Worm (Caenorhabditis elegans) whole organism, young adult: Measurements from ENCODE around the gene C56A3.6.

Experiments
- B0261.1 ChIP-seq: sonication (generic microtip); optimal IDR thresholded peaks from 2 replicates; lab custom pipeline; 2016; ENCODE audit warnings: mild to moderate bottlenecking, missing genetic modification characterization, moderate library complexity, missing compliant biosample characterization
- B0336.3 ChIP-seq: fragments of 200-800 bp; sonication (Bioruptor generic); IDR thresholded peaks from 2 replicates; pipeline ENCODE4 v1.3.6; 2022; ENCODE audit warnings: missing genetic modification characterization, missing compliant biosample characterization
- C17E4.6 ChIP-seq: fragments of 200-800 bp; sonication (Bioruptor generic); IDR thresholded peaks from 2 replicates; pipeline ENCODE4 v1.3.6; 2022; ENCODE audit warnings: missing genetic modification reagents, missing genetic modification characterization, missing compliant biosample characterization
- F22D6.2 ChIP-seq: sonication (generic microtip); optimal IDR thresholded peaks from 2 replicates; lab custom pipeline; 2016; ENCODE audit warnings: mild to moderate bottlenecking, missing genetic modification characterization, missing compliant biosample characterization
- F37B4.10 ChIP-seq: fragments of 200-800 bp; sonication (Bioruptor generic); IDR thresholded peaks from 2 replicates; pipeline ENCODE4 v1.3.6; 2022; ENCODE audit warnings: missing genetic modification characterization, missing compliant biosample characterization
- T07F8.4 ChIP-seq: sonication (generic microtip); optimal IDR thresholded peaks from 2 replicates; lab custom pipeline; 2016; ENCODE audit warnings: mild to moderate bottlenecking, missing genetic modification characterization, moderate library complexity, missing compliant biosample characterization
- Y56A3A.18 ChIP-seq: fragments of 200-800 bp; sonication (Bioruptor generic); IDR thresholded peaks from 2 replicates; pipeline ENCODE4 v1.3.6; 2022; ENCODE audit warnings: missing genetic modification reagents, missing genetic modification characterization, missing compliant biosample characterization
- Y79H2A.3 ChIP-seq: fragments of 200-800 bp; sonication (Bioruptor generic); conservative IDR thresholded peaks from 2 replicates; pipeline ENCODE4 v1.3.6; 2022; ENCODE audit warnings: missing genetic modification reagents, missing genetic modification characterization, missing compliant biosample characterization
- ZK185.1 ChIP-seq: sonication (generic microtip); optimal IDR thresholded peaks from 2 replicates; lab custom pipeline; 2016; ENCODE audit warnings: mild to moderate bottlenecking, missing genetic modification characterization, missing compliant biosample characterization; ENCODE audit not compliant: poor library complexity, severe bottlenecking
- akir-1 ChIP-seq: fragments of 200-800 bp; sonication (Bioruptor generic); optimal IDR thresholded peaks from 2 replicates; lab custom pipeline; 2018; ENCODE audit warnings: mild to moderate bottlenecking, missing genetic modification characterization, moderate library complexity, missing compliant biosample characterization
- aptf-2 ChIP-seq: fragments of 200-800 bp; sonication (Bioruptor generic); conservative IDR thresholded peaks from 2 replicates; pipeline ENCODE4 v1.3.6; 2022; ENCODE audit warnings: missing genetic modification reagents, missing genetic modification characterization, missing compliant biosample characterization
- atf-7 ChIP-seq: sonication (generic microtip); optimal IDR thresholded peaks from 2 replicates; lab custom pipeline; 2017; ENCODE audit warnings: mild to moderate bottlenecking, missing genetic modification characterization, missing compliant biosample characterization
- attf-5 ChIP-seq: fragments of 200-800 bp; sonication (Bioruptor generic); optimal IDR thresholded peaks from 2 replicates; lab custom pipeline; 2018; ENCODE audit warnings: mild to moderate bottlenecking, missing genetic modification characterization, missing compliant biosample characterization
- ccch-3 ChIP-seq: fragments of 200-800 bp; sonication (Bioruptor generic); optimal IDR thresholded peaks from 2 replicates; lab custom pipeline; 2018; ENCODE audit warnings: mild to moderate bottlenecking, missing genetic modification characterization, missing compliant biosample characterization
- ceh-58 ChIP-seq: fragments of 200-800 bp; sonication (Bioruptor generic); IDR thresholded peaks from 2 replicates; pipeline ENCODE4 v1.3.6; 2022; ENCODE audit warnings: missing genetic modification characterization, missing compliant biosample characterization
- ceh-91 ChIP-seq: fragments of 200-800 bp; sonication (Bioruptor generic); IDR thresholded peaks from 2 replicates; pipeline ENCODE4 v1.3.6; 2022; ENCODE audit warnings: missing genetic modification reagents, missing genetic modification characterization, missing compliant biosample characterization
- chd-7 ChIP-seq: sonication (generic microtip); optimal IDR thresholded peaks from 2 replicates; lab custom pipeline; 2016; ENCODE audit warnings: mild to moderate bottlenecking, missing genetic modification characterization, moderate library complexity, missing compliant biosample characterization
- die-1 ChIP-seq: sonication (generic microtip); optimal IDR thresholded peaks from 2 replicates; lab custom pipeline; 2016; ENCODE audit warnings: missing genotype, mild to moderate bottlenecking, missing genetic modification characterization, missing compliant biosample characterization
- dox-1 ChIP-seq: fragments of 200-800 bp; sonication (Bioruptor generic); IDR thresholded peaks from 2 replicates; pipeline ENCODE4 v1.3.6; 2022; ENCODE audit warnings: missing genetic modification reagents, missing genetic modification characterization, missing compliant biosample characterization
- egrh-3 ChIP-seq: fragments of 200-800 bp; sonication (Bioruptor generic); IDR thresholded peaks from 2 replicates; pipeline ENCODE4 v1.3.6; 2022; ENCODE audit warnings: missing genetic modification reagents, missing genetic modification characterization, missing compliant biosample characterization
- ekl-4 ChIP-seq: fragments of 200-800 bp; sonication (Bioruptor generic); IDR thresholded peaks from 2 replicates; pipeline ENCODE4 v1.3.6; 2022; ENCODE audit warnings: missing genetic modification reagents, missing genetic modification characterization, missing compliant biosample characterization
- ets-4 ChIP-seq: fragments of 200-800 bp; sonication (Bioruptor generic); optimal IDR thresholded peaks from 2 replicates; lab custom pipeline; 2018; ENCODE audit warnings: mild to moderate bottlenecking, missing genetic modification characterization, missing compliant biosample characterization
- fkh-3 ChIP-seq: sonication (generic microtip); optimal IDR thresholded peaks from 2 replicates; lab custom pipeline; 2016; ENCODE audit warnings: mild to moderate bottlenecking, missing genetic modification characterization, missing compliant biosample characterization
- him-1 ChIP-seq: sonication (generic microtip); optimal IDR thresholded peaks from 2 replicates; lab custom pipeline; 2016; ENCODE audit warnings: missing genotype, missing genetic modification reagents, missing genetic modification characterization, missing compliant biosample characterization
- hlh-12 ChIP-seq: sonication (generic microtip); optimal IDR thresholded peaks from 2 replicates; lab custom pipeline; 2016; ENCODE audit warnings: missing genetic modification characterization, missing compliant biosample characterization
- hlh-26 ChIP-seq: fragments of 200-800 bp; sonication (Bioruptor generic); conservative IDR thresholded peaks from 2 replicates; pipeline ENCODE4 v1.3.6; 2022; ENCODE audit warnings: missing genetic modification reagents, missing genetic modification characterization, missing compliant biosample characterization
- hmg-20 ChIP-seq: fragments of 200-800 bp; sonication (Bioruptor generic); IDR thresholded peaks from 2 replicates; pipeline ENCODE4 v1.3.6; 2022; ENCODE audit warnings: missing genetic modification reagents, missing genetic modification characterization, missing compliant biosample characterization
- let-526 ChIP-seq: fragments of 200-800 bp; sonication (Bioruptor generic); IDR thresholded peaks from 2 replicates; pipeline ENCODE4 v1.3.6; 2022; ENCODE audit warnings: missing genetic modification reagents, missing genetic modification characterization, missing compliant biosample characterization
- lin-26 ChIP-seq: fragments of 200-800 bp; sonication (Bioruptor generic); IDR thresholded peaks from 2 replicates; pipeline ENCODE4 v1.3.6; 2022; ENCODE audit warnings: missing genetic modification reagents, missing genetic modification characterization, missing compliant biosample characterization
- lin-35 ChIP-seq, 3 experiments: fragments of 150-350 bp in 2 of 3; sonication (generic microtip) in 1 of 3; optimal IDR thresholded peaks; 2 replicates each; lab custom pipeline; 2014 to 2018; ENCODE audit warnings: missing biosample characterization in 3 of 3, missing genetic modification characterization in 3 of 3, missing genetic modification reagents in 3 of 3
- lir-1 ChIP-seq: fragments of 200-800 bp; sonication (Bioruptor generic); conservative IDR thresholded peaks from 2 replicates; pipeline ENCODE4 v1.3.6; 2022; ENCODE audit warnings: missing genetic modification reagents, missing genetic modification characterization, missing compliant biosample characterization
- lsl-1 ChIP-seq: fragments of 200-800 bp; sonication (Bioruptor generic); optimal IDR thresholded peaks from 2 replicates; lab custom pipeline; 2018; ENCODE audit warnings: mild to moderate bottlenecking, missing genetic modification characterization, moderate library complexity, missing compliant biosample characterization
- mes-4 ChIP-seq: sonication (generic microtip); optimal IDR thresholded peaks from 2 replicates; lab custom pipeline; 2016; ENCODE audit warnings: missing genotype, missing genetic modification characterization, missing compliant biosample characterization
- pha-4 ChIP-seq: fragments of 150-350 bp; sonication (generic microtip); optimal IDR thresholded peaks from 2 replicates; lab custom pipeline; 2014; ENCODE audit warnings: missing biosample characterization, missing genetic modification reagents, missing genetic modification characterization
- snpc-3.4 ChIP-seq: sonication (generic microtip); optimal IDR thresholded peaks from 2 replicates; lab custom pipeline; 2017; ENCODE audit warnings: missing genetic modification characterization, mild to moderate bottlenecking, missing compliant biosample characterization, antibody characterized with exemption, moderate library complexity, missing genotype, missing genetic modification reagents
- tbx-9 ChIP-seq: sonication (generic microtip); optimal IDR thresholded peaks from 2 replicates; lab custom pipeline; 2016; ENCODE audit warnings: borderline replicate concordance, missing genetic modification characterization, inconsistent platforms, missing compliant biosample characterization
- tlf-1 ChIP-seq: fragments of 200-800 bp; sonication (Bioruptor generic); optimal IDR thresholded peaks from 2 replicates; lab custom pipeline; 2018; ENCODE audit warnings: mild to moderate bottlenecking, missing genetic modification characterization, missing compliant biosample characterization
- unc-130 ChIP-seq: sonication (generic microtip); optimal IDR thresholded peaks from 2 replicates; lab custom pipeline; 2016; ENCODE audit warnings: missing genetic modification reagents, missing genetic modification characterization, missing compliant biosample characterization
- zfh-2 ChIP-seq: fragments of 200-800 bp; sonication (Bioruptor generic); conservative IDR thresholded peaks from 2 replicates; pipeline ENCODE4 v1.3.6; 2022; ENCODE audit warnings: missing genetic modification reagents, missing genetic modification characterization, missing compliant biosample characterization
- zim-3 ChIP-seq: sonication (generic microtip); optimal IDR thresholded peaks from 2 replicates; lab custom pipeline; 2017; ENCODE audit warnings: mild to moderate bottlenecking, missing genetic modification characterization, moderate library complexity, missing compliant biosample characterization

C56A3.6 gene

DNA sequence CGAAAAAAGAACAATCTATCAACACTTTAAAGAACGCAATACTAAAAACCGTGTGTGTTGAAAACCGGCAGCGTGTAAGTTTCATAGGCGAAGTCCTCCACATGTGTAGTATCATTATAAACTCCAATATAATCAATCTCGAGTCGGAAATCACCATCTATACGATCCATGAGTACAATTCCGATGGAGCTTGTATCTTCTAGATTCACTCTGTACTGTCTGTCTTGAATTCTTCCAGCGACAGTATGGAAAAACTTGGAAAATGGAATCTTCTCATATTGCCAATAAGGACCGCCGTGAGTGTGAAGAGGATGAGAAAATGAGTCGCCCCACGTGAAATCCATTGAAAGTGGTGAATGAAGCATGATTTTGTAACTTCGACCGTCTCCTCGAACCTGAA, 10.8 kb upstream of the C56A3.6 start (continued):
- TF ChIP-seq F37B4.10, result no peak
- peak; percentile 34 for TF ChIP-seq ets-4 (GFP tag; lab: Kevin White, UChicago)
- no peak for TF ChIP-seq hlh-26 (GFP tag; lab: Robert Waterston, UW)
- no peak for TF ChIP-seq ceh-58 (GFP tag; lab: Robert Waterston, UW)
- TF ChIP-seq tbx-9 (tag; lab: Kevin White, UChicago), result no peak
- peak; percentile 35 for TF ChIP-seq ZK185.1 (tag; lab: Kevin White, UChicago)
- TF ChIP-seq him-1 (tag; lab: Kevin White, UChicago), result no peak
- no peak for TF ChIP-seq mes-4 (tag; lab: Kevin White, UChicago)
- no peak for TF ChIP-seq akir-1 (GFP tag; lab: Kevin White, UChicago)
- no peak for TF ChIP-seq lin-35 (GFP tag; optimal IDR thresholded peaks at IDR 0.05; lab: Kevin White, UChicago)
- peak; percentile 47; the same call in 1 of the 2 replicates for TF ChIP-seq hmg-20 (GFP tag; lab: Robert Waterston, UW)
- no peak for TF ChIP-seq egrh-3 (GFP tag; lab: Robert Waterston, UW)
- 0 out of 2 replicates have a peak, but pooled peaks have one; percentile 11 for TF ChIP-seq let-526
- no peak for TF ChIP-seq unc-130 (GFP tag; lab: Kevin White, UChicago)
- TF ChIP-seq C17E4.6, result no peak
- peak; percentile 55 for TF ChIP-seq die-1 (tag; lab: Kevin White, UChicago)
- TF ChIP-seq Y56A3A.18 (GFP tag; lab: Robert Waterston, UW), result peak; percentile 86
- TF ChIP-seq zim-3 (tag; lab: Kevin White, UChicago), result no peak
- no peak for TF ChIP-seq Y79H2A.3 (GFP tag; lab: Robert Waterston, UW)
- TF ChIP-seq pha-4, result peak; percentile 50
- TF ChIP-seq ccch-3 (GFP tag; lab: Kevin White, UChicago), result no peak
- TF ChIP-seq lsl-1 (GFP tag; lab: Kevin White, UChicago), result no peak
- peak; percentile 65 for TF ChIP-seq chd-7 (tag; lab: Kevin White, UChicago)
- TF ChIP-seq snpc-3.4 (tag; lab: Kevin White, UChicago), result no peak
- peak; percentile 85 for TF ChIP-seq B0336.3
- no peak for TF ChIP-seq zfh-2 (GFP tag; lab: Robert Waterston, UW)
- TF ChIP-seq aptf-2 (GFP tag; lab: Robert Waterston, UW), result no peak
- no peak for TF ChIP-seq F22D6.2 (tag; lab: Kevin White, UChicago)
- TF ChIP-seq T07F8.4 (tag; lab: Kevin White, UChicago), result no peak
- peak; percentile 83 for TF ChIP-seq tlf-1
- no peak for TF ChIP-seq ceh-91
- peak; percentile 74 for TF ChIP-seq atf-7 (tag; lab: Kevin White, UChicago)
- TF ChIP-seq attf-5 (GFP tag; lab: Kevin White, UChicago), result peak; percentile 23
- no peak for TF ChIP-seq B0261.1 (tag; lab: Kevin White, UChicago)
- TF ChIP-seq fkh-3, result no peak
- TF ChIP-seq lin-26 (GFP tag; lab: Robert Waterston, UW), result no peak

DNA sequence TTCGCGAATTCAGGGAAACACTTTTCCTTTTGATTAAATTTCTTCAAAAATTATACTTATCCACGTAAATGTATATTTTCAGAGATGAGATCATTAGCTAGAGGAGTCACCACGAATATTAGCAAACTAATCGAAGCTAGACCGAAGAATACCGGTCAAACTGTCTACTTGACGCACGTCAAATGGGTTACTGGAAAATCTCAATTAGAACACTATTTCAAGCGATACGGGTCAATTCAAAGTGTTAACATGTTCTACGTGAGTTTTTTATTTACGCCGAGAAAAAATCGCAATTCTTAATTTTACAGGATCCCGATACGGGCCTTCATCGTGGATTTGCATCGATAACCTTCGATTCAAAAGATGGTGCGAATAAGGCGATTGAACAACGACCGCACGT, 9.6 kb upstream of the C56A3.6 start, which contains the start of gene slrp-1:
TSS of gene slrp-1 (plus strand) at position 83 of the 400 bp plus-strand sequence.
- 0 out of 2 replicates have a peak, but pooled peaks have one; percentile 15 for TF ChIP-seq lir-1 (GFP tag; lab: Robert Waterston, UW)
- TF ChIP-seq ekl-4 (GFP tag; lab: Robert Waterston, UW), result 0 out of 2 replicates have a peak, but pooled peaks have one; percentile 21
- TF ChIP-seq dox-1, result peak; percentile 16; the same call in 1 of the 2 replicates
- TF ChIP-seq hlh-12 (tag; lab: Kevin White, UChicago), result no peak
- TF ChIP-seq, all 124 proteins: peak for 3
